Worm (Caenorhabditis elegans) whole organism, L1 larva: ENCODE data around the gene spe-17.

Experiments used
- C16A3.4 ChIP-seq: fragments of 150-350 bp; optimal IDR thresholded peaks from 2 replicates; lab custom pipeline; 2014; ENCODE audit warnings: missing biosample characterization, missing genetic modification characterization
- C34B4.2 ChIP-seq: sonication (generic microtip); optimal IDR thresholded peaks from 2 replicates; lab custom pipeline; 2017; ENCODE audit warnings: mild to moderate bottlenecking, missing genetic modification characterization, missing compliant biosample characterization
- F16B12.6 ChIP-seq: fragments of 150-350 bp; optimal IDR thresholded peaks from 2 replicates; lab custom pipeline; 2014; ENCODE audit warnings: missing biosample characterization, missing genetic modification characterization
- aha-1 ChIP-seq: fragments of 150-350 bp; optimal IDR thresholded peaks from 2 replicates; lab custom pipeline; 2014; ENCODE audit warnings: missing biosample characterization, missing genetic modification characterization
- alr-1 ChIP-seq: fragments of 200-800 bp; sonication (Bioruptor generic); optimal IDR thresholded peaks from 2 replicates; lab custom pipeline; 2018; ENCODE audit warnings: borderline replicate concordance, mild to moderate bottlenecking, missing genetic modification characterization, missing compliant biosample characterization
- aly-2 ChIP-seq: fragments of 150-350 bp; optimal IDR thresholded peaks from 2 replicates; lab custom pipeline; 2014; ENCODE audit warnings: missing biosample characterization, missing genetic modification characterization
- ama-1 ChIP-seq: fragments of 150-350 bp; optimal IDR thresholded peaks from 2 replicates; lab custom pipeline; 2014
- blmp-1 ChIP-seq: fragments of 150-350 bp; optimal IDR thresholded peaks from 2 replicates; lab custom pipeline; 2014; ENCODE audit warnings: missing biosample characterization, missing genetic modification characterization
- ceh-63 ChIP-seq: fragments of 200-800 bp; sonication (Bioruptor generic); optimal IDR thresholded peaks from 2 replicates; lab custom pipeline; 2018; ENCODE audit warnings: mild to moderate bottlenecking, missing genetic modification characterization, missing compliant biosample characterization
- ceh-8 ChIP-seq: fragments of 200-800 bp; sonication (Bioruptor generic); optimal IDR thresholded peaks from 2 replicates; lab custom pipeline; 2018; ENCODE audit warnings: mild to moderate bottlenecking, missing genetic modification characterization, moderate library complexity, missing compliant biosample characterization
- ceh-82 ChIP-seq, 3 experiments: fragments of 150-350 bp in 1 of 3; sonication (generic microtip) in 2 of 3; optimal IDR thresholded peaks; 2 replicates each; lab custom pipeline; 2014 to 2017; ENCODE audit warnings: missing biosample characterization in 3 of 3, missing genetic modification characterization in 3 of 3
- ces-1 ChIP-seq: fragments of 150-350 bp; optimal IDR thresholded peaks from 2 replicates; lab custom pipeline; 2014; ENCODE audit warnings: missing biosample characterization, missing genetic modification reagents, missing genetic modification characterization
- dpl-1 ChIP-seq, 3 experiments: fragments of 150-350 bp in 2 of 3; sonication (generic microtip) in 1 of 3; optimal IDR thresholded peaks; 2 replicates each; lab custom pipeline; 2014 to 2017; ENCODE audit warnings: missing biosample characterization in 3 of 3, missing genetic modification characterization in 3 of 3, missing genetic modification reagents in 3 of 3
- efl-1 ChIP-seq, 4 experiments: fragments of 150-350 bp; optimal IDR thresholded peaks in 3 of 4; peaks in 1 of 4; 1 replicate in 1 of 4; 2 replicates in 3 of 4; lab custom pipeline; 2014; ENCODE audit warnings: missing biosample characterization in 2 of 4, missing genetic modification characterization in 2 of 4, missing genetic modification reagents in 2 of 4
- efl-3 ChIP-seq: fragments of 200-800 bp; sonication (Bioruptor generic); optimal IDR thresholded peaks from 2 replicates; lab custom pipeline; 2018; ENCODE audit warnings: mild to moderate bottlenecking, missing genetic modification characterization, missing compliant biosample characterization
- egl-13 ChIP-seq: sonication (generic microtip); optimal IDR thresholded peaks from 2 replicates; lab custom pipeline; 2016; ENCODE audit warnings: missing genotype, missing genetic modification reagents, missing genetic modification characterization, missing compliant biosample characterization
- egl-27 ChIP-seq, 2 experiments: fragments of 150-350 bp in 1 of 2; sonication (generic microtip); optimal IDR thresholded peaks; 3 replicates each; lab custom pipeline; 2017 to 2018; ENCODE audit warnings: missing biosample characterization in 2 of 2, missing genetic modification characterization in 2 of 2, missing genetic modification reagents in 2 of 2
- ets-5 ChIP-seq: fragments of 200-800 bp; sonication (Bioruptor generic); IDR thresholded peaks from 2 replicates; pipeline ENCODE4 v1.3.6; 2022; ENCODE audit warnings: missing genetic modification characterization, missing compliant biosample characterization
- fkh-4 ChIP-seq: sonication (generic microtip); optimal IDR thresholded peaks from 2 replicates; lab custom pipeline; 2016; ENCODE audit warnings: missing compliant biosample characterization, missing genetic modification characterization, borderline replicate concordance
- grh-1 ChIP-seq: fragments of 200-800 bp; sonication (Bioruptor generic); IDR thresholded peaks from 2 replicates; pipeline ENCODE4 v1.3.6; 2022; ENCODE audit warnings: missing genetic modification reagents, missing genetic modification characterization, missing compliant biosample characterization
- hlh-17 ChIP-seq: fragments of 200-800 bp; sonication (Bioruptor generic); optimal IDR thresholded peaks from 2 replicates; lab custom pipeline; 2018; ENCODE audit warnings: missing genetic modification characterization, mild to moderate bottlenecking, missing compliant biosample characterization, moderate library complexity, borderline replicate concordance
- irx-1 ChIP-seq: sonication (generic microtip); optimal IDR thresholded peaks from 2 replicates; lab custom pipeline; 2016; ENCODE audit warnings: missing genetic modification characterization, missing compliant biosample characterization
- jun-1 ChIP-seq: fragments of 150-350 bp; optimal IDR thresholded peaks from 2 replicates; lab custom pipeline; 2014; ENCODE audit warnings: missing biosample characterization, missing genetic modification reagents, missing genetic modification characterization
- lin-13 ChIP-seq: fragments of 150-350 bp; optimal IDR thresholded peaks from 2 replicates; lab custom pipeline; 2014; ENCODE audit warnings: missing biosample characterization, missing genetic modification reagents, missing genetic modification characterization
- lin-14 ChIP-seq: fragments of 200-800 bp; sonication (Bioruptor generic); optimal IDR thresholded peaks from 2 replicates; lab custom pipeline; 2018; ENCODE audit warnings: mild to moderate bottlenecking, missing genetic modification characterization, moderate library complexity, missing compliant biosample characterization
- lin-15B ChIP-seq: fragments of 150-350 bp; sonication (generic microtip); optimal IDR thresholded peaks from 3 replicates; lab custom pipeline; 2014; ENCODE audit warnings: missing biosample characterization, missing genetic modification characterization
- lin-35 ChIP-seq, 2 experiments: fragments of 150-350 bp; optimal IDR thresholded peaks; 2 replicates each; lab custom pipeline; 2014; ENCODE audit warnings: missing biosample characterization in 2 of 2, missing genetic modification characterization in 2 of 2, missing genetic modification reagents in 2 of 2
- lir-3 ChIP-seq: sonication (generic microtip); optimal IDR thresholded peaks from 2 replicates; lab custom pipeline; 2016; ENCODE audit warnings: mild to moderate bottlenecking, missing genetic modification characterization, moderate library complexity, missing compliant biosample characterization; ENCODE audit not compliant: poor library complexity
- lsy-2 ChIP-seq, 2 experiments: fragments of 150-350 bp; optimal IDR thresholded peaks; 2 replicates each; lab custom pipeline; 2014; ENCODE audit warnings: missing biosample characterization in 2 of 2, missing genetic modification characterization in 2 of 2
- mef-2 ChIP-seq: fragments of 150-350 bp; optimal IDR thresholded peaks from 2 replicates; lab custom pipeline; 2014; ENCODE audit warnings: missing biosample characterization, missing genetic modification characterization
- mep-1 ChIP-seq: fragments of 150-350 bp; optimal IDR thresholded peaks from 2 replicates; lab custom pipeline; 2014; ENCODE audit warnings: missing biosample characterization, missing genetic modification characterization
- nhr-11 ChIP-seq: fragments of 150-350 bp; optimal IDR thresholded peaks from 2 replicates; lab custom pipeline; 2014; ENCODE audit warnings: missing biosample characterization, missing genetic modification characterization
- nhr-12 ChIP-seq: sonication (generic microtip); optimal IDR thresholded peaks from 2 replicates; lab custom pipeline; 2017; ENCODE audit warnings: missing biosample characterization, missing genetic modification characterization
- nhr-20 ChIP-seq: sonication (generic microtip); optimal IDR thresholded peaks from 2 replicates; lab custom pipeline; 2016; ENCODE audit warnings: mild to moderate bottlenecking, missing genetic modification characterization, missing compliant biosample characterization
- nhr-237 ChIP-seq: fragments of 150-350 bp; optimal IDR thresholded peaks from 2 replicates; lab custom pipeline; 2014; ENCODE audit warnings: missing biosample characterization, missing genetic modification characterization
- nhr-28 ChIP-seq: fragments of 150-350 bp; optimal IDR thresholded peaks from 2 replicates; lab custom pipeline; 2014; ENCODE audit warnings: missing biosample characterization, missing genetic modification characterization
- nhr-47 ChIP-seq: sonication (generic microtip); optimal IDR thresholded peaks from 2 replicates; lab custom pipeline; 2016; ENCODE audit warnings: mild to moderate bottlenecking, missing genetic modification characterization, moderate library complexity, missing compliant biosample characterization
- nhr-71 ChIP-seq: sonication (generic microtip); optimal IDR thresholded peaks from 2 replicates; lab custom pipeline; 2016; ENCODE audit warnings: mild to moderate bottlenecking, missing genetic modification characterization, moderate library complexity, missing compliant biosample characterization
- nhr-76 ChIP-seq: sonication (generic microtip); optimal IDR thresholded peaks from 2 replicates; lab custom pipeline; 2017; ENCODE audit warnings: missing biosample characterization, missing genetic modification characterization
- nhr-84 ChIP-seq: sonication (generic microtip); optimal IDR thresholded peaks from 2 replicates; lab custom pipeline; 2017; ENCODE audit warnings: missing biosample characterization, missing genetic modification characterization
- nhr-90 ChIP-seq: sonication (generic microtip); optimal IDR thresholded peaks from 2 replicates; lab custom pipeline; 2016; ENCODE audit warnings: mild to moderate bottlenecking, missing genetic modification characterization, missing compliant biosample characterization; ENCODE audit not compliant: poor library complexity
- pag-3 ChIP-seq: sonication (generic microtip); optimal IDR thresholded peaks from 2 replicates; lab custom pipeline; 2017; ENCODE audit warnings: missing genetic modification characterization, mild to moderate bottlenecking, missing compliant biosample characterization, antibody characterized with exemption, borderline replicate concordance; ENCODE audit not compliant: insufficient read depth
- pax-3 ChIP-seq: fragments of 200-800 bp; sonication (Bioruptor generic); optimal IDR thresholded peaks from 2 replicates; lab custom pipeline; 2018; ENCODE audit warnings: mild to moderate bottlenecking, missing genetic modification characterization, moderate library complexity, missing compliant biosample characterization
- skn-1 ChIP-seq: fragments of 150-350 bp; optimal IDR thresholded peaks from 2 replicates; lab custom pipeline; 2014; ENCODE audit warnings: missing biosample characterization, missing genetic modification characterization
- sox-4 ChIP-seq: sonication (generic microtip); optimal IDR thresholded peaks from 2 replicates; lab custom pipeline; 2016; ENCODE audit warnings: missing genetic modification characterization, missing compliant biosample characterization
- swsn-7 ChIP-seq: sonication (generic microtip); optimal IDR thresholded peaks from 2 replicates; lab custom pipeline; 2016; ENCODE audit warnings: missing genetic modification characterization, missing compliant biosample characterization
- unc-30 ChIP-seq: sonication (generic microtip); optimal IDR thresholded peaks from 2 replicates; lab custom pipeline; 2017; ENCODE audit warnings: missing biosample characterization, missing genetic modification characterization
- unc-62 ChIP-seq: fragments of 150-350 bp; optimal IDR thresholded peaks from 2 replicates; lab custom pipeline; 2014; ENCODE audit warnings: missing biosample characterization, missing genetic modification reagents, missing genetic modification characterization
- unc-86 ChIP-seq: sonication (generic microtip); optimal IDR thresholded peaks from 2 replicates; lab custom pipeline; 2016; ENCODE audit warnings: missing genetic modification characterization, missing compliant biosample characterization
- unc-98 ChIP-seq: fragments of 200-800 bp; sonication (Bioruptor generic); IDR thresholded peaks from 2 replicates; pipeline ENCODE4 v1.3.6; 2022; ENCODE audit warnings: missing genetic modification characterization, missing compliant biosample characterization
- zip-4 ChIP-seq: fragments of 200-800 bp; sonication (Bioruptor generic); optimal IDR thresholded peaks from 2 replicates; lab custom pipeline; 2018; ENCODE audit warnings: mild to moderate bottlenecking, missing genetic modification characterization, moderate library complexity, missing compliant biosample characterization
- ztf-11 ChIP-seq, 2 experiments: sonication (generic microtip); optimal IDR thresholded peaks; 2 replicates each; lab custom pipeline; 2016 to 2017; ENCODE audit warnings: missing genetic modification characterization in 2 of 2, missing biosample characterization in 1 of 2, missing compliant biosample characterization in 1 of 2
- ztf-4 ChIP-seq: fragments of 150-350 bp; optimal IDR thresholded peaks from 2 replicates; lab custom pipeline; 2014; ENCODE audit warnings: missing biosample characterization, missing genetic modification characterization

spe-17 gene

ce11 chrIV:12036924-12037323 is 23.7 kb downstream of the spe-17 start:
- TF ChIP-seq lin-35 (GFP tag; optimal IDR thresholded peaks at IDR 0.05; lab: Kevin White, UChicago) = peak in 1 of 2 experiments; percentile 9
- TF ChIP-seq nhr-11 (tag; lab: Kevin White, UChicago) = no peak
- no peak for TF ChIP-seq lir-3 (tag; lab: Kevin White, UChicago)
- TF ChIP-seq nhr-47 (tag; lab: Kevin White, UChicago) = peak; percentile 42
- TF ChIP-seq nhr-20 (tag; lab: Kevin White, UChicago) = no peak
- no peak for TF ChIP-seq ets-5 (GFP tag; lab: Robert Waterston, UW)
- no peak for TF ChIP-seq lin-14 (GFP tag; lab: Kevin White, UChicago)
- TF ChIP-seq hlh-17 = no peak
- no peak for TF ChIP-seq C16A3.4 (tag; lab: Kevin White, UChicago)
- peak; percentile 46 for TF ChIP-seq nhr-71 (tag; lab: Kevin White, UChicago)
- no peak for TF ChIP-seq dpl-1 (GFP tag; optimal IDR thresholded peaks at IDR 0.05; lab: Kevin White, UChicago)
- no peak for TF ChIP-seq irx-1
- TF ChIP-seq aly-2 (tag; lab: Kevin White, UChicago) = peak; percentile 91
- TF ChIP-seq fkh-4 (tag; lab: Kevin White, UChicago) = no peak
- TF ChIP-seq C34B4.2 (tag; lab: Kevin White, UChicago) = no peak
- TF ChIP-seq ces-1 = no peak
- no peak for TF ChIP-seq zip-4 (GFP tag; lab: Kevin White, UChicago)
- TF ChIP-seq egl-27 (tag; optimal IDR thresholded peaks at IDR 0.05; lab: Kevin White, UChicago) = no peak
- no peak for TF ChIP-seq aha-1 (tag; lab: Kevin White, UChicago)
- TF ChIP-seq unc-30 (tag; lab: Kevin White, UChicago) = no peak
- no peak for TF ChIP-seq F16B12.6 (tag; lab: Kevin White, UChicago)
- no peak for TF ChIP-seq swsn-7 (tag; lab: Kevin White, UChicago)
- TF ChIP-seq nhr-28 (tag; lab: Kevin White, UChicago) = no peak
- TF ChIP-seq mef-2 = no peak
- TF ChIP-seq nhr-84 (tag; lab: Kevin White, UChicago) = no peak
- TF ChIP-seq nhr-90 (tag; lab: Kevin White, UChicago) = peak; percentile 62
- TF ChIP-seq skn-1 = no peak
- TF ChIP-seq ztf-11 (tag; optimal IDR thresholded peaks at IDR 0.05; lab: Kevin White, UChicago) = peak in 1 of 2 experiments; percentile 16
- no peak for TF ChIP-seq nhr-76 (tag; lab: Kevin White, UChicago)
- no peak for TF ChIP-seq efl-3
- no peak for TF ChIP-seq grh-1 (GFP tag; lab: Robert Waterston, UW)
- no peak for TF ChIP-seq alr-1
- no peak for TF ChIP-seq pax-3 (tag; lab: Kevin White, UChicago)
- TF ChIP-seq egl-13 = no peak
- no peak for TF ChIP-seq blmp-1 (tag; lab: Kevin White, UChicago)
- TF ChIP-seq lin-15B (tag; lab: Kevin White, UChicago) = no peak
- TF ChIP-seq nhr-237 (tag; lab: Kevin White, UChicago) = no peak
- no peak for TF ChIP-seq sox-4 (tag; lab: Kevin White, UChicago)
- TF ChIP-seq pag-3 (tag; lab: Kevin White, UChicago) = no peak
- no peak for TF ChIP-seq unc-86 (tag; lab: Kevin White, UChicago)
- TF ChIP-seq ceh-63 (GFP tag; lab: Kevin White, UChicago) = no peak
- peak in 1 of 2 experiments; percentile 14 for TF ChIP-seq efl-1 (optimal IDR thresholded peaks at IDR 0.05; lab: Kevin White, UChicago)
- TF ChIP-seq efl-1 (GFP tag; optimal IDR thresholded peaks at IDR 0.05 in 1 of 2; lab: Kevin White, UChicago) = peak in 1 of 2 experiments; percentile 33
- TF ChIP-seq nhr-12 (tag; lab: Kevin White, UChicago) = no peak
- no peak for TF ChIP-seq unc-98 (GFP tag; lab: Robert Waterston, UW)
- no peak for TF ChIP-seq ceh-82 (tag; optimal IDR thresholded peaks at IDR 0.05; lab: Kevin White, UChicago)
- TF ChIP-seq ama-1 (lab: Kevin White, UChicago) = peak; percentile 81
- TF ChIP-seq mep-1 (tag; lab: Kevin White, UChicago) = peak; percentile 17
- TF ChIP-seq jun-1 (tag; lab: Kevin White, UChicago) = no peak
- TF ChIP-seq lsy-2 (tag; optimal IDR thresholded peaks at IDR 0.05; lab: Kevin White, UChicago) = peak; percentile 6 to 10
- no peak for TF ChIP-seq ceh-8
- TF ChIP-seq lin-13 (GFP tag; lab: Kevin White, UChicago) = no peak
- no peak for TF ChIP-seq unc-62 (GFP tag; lab: Kevin White, UChicago)
- TF ChIP-seq ztf-4 (tag; lab: Kevin White, UChicago) = peak; percentile 57
